Fruit fly (Drosophila melanogaster) whole organism, adult: ENCODE data around the gene cue.

Experiments
- CG11617 ChIP-seq: fragments of 200-800 bp; sonication (Bioruptor generic); optimal IDR thresholded peaks from 2 replicates; lab custom pipeline; 2017; ENCODE audit warnings: mild to moderate bottlenecking, missing biosample characterization, missing genetic modification reagents, missing genetic modification characterization
- CG12768 ChIP-seq: fragments of 200-800 bp; sonication (Bioruptor generic); optimal IDR thresholded peaks from 2 replicates; lab custom pipeline; 2017; ENCODE audit warnings: missing biosample characterization, missing genetic modification characterization, mild to moderate bottlenecking, moderate library complexity, missing genetic modification reagents
- CG14711 ChIP-seq: fragments of 200-800 bp; sonication (Bioruptor generic); optimal IDR thresholded peaks from 2 replicates; lab custom pipeline; 2018; ENCODE audit warnings: missing biosample characterization, mild to moderate bottlenecking, missing genetic modification characterization, moderate library complexity
- CG1620 ChIP-seq: fragments of 200-800 bp; sonication (Bioruptor generic); optimal IDR thresholded peaks from 2 replicates; lab custom pipeline; 2016; ENCODE audit warnings: missing biosample characterization, missing genetic modification characterization
- CG33017 ChIP-seq: fragments of 200-800 bp; sonication (Bioruptor generic); optimal IDR thresholded peaks from 2 replicates; lab custom pipeline; 2018; ENCODE audit warnings: missing biosample characterization, mild to moderate bottlenecking, missing genetic modification characterization, moderate library complexity
- CG5204 ChIP-seq: fragments of 200-800 bp; sonication (Bioruptor generic); optimal IDR thresholded peaks from 2 replicates; lab custom pipeline; 2016; ENCODE audit warnings: missing biosample characterization, missing genetic modification characterization
- CG7045 ChIP-seq: fragments of 200-800 bp; sonication (Bioruptor generic); optimal IDR thresholded peaks from 2 replicates; lab custom pipeline; 2017; ENCODE audit warnings: missing biosample characterization, mild to moderate bottlenecking, missing genetic modification characterization
- CG7101 ChIP-seq: fragments of 200-800 bp; sonication (Bioruptor generic); optimal IDR thresholded peaks from 2 replicates; lab custom pipeline; 2018; ENCODE audit warnings: missing biosample characterization, mild to moderate bottlenecking, missing genetic modification characterization, moderate library complexity
- Clk ChIP-seq: fragments of 200-800 bp; sonication (Bioruptor generic); optimal IDR thresholded peaks from 2 replicates; lab custom pipeline; 2017; ENCODE audit warnings: missing biosample characterization, missing genetic modification characterization
- Crg-1 ChIP-seq: fragments of 200-800 bp; sonication (Bioruptor generic); optimal IDR thresholded peaks from 2 replicates; lab custom pipeline; 2016; ENCODE audit warnings: missing biosample characterization, missing genetic modification characterization
- Hr96 ChIP-seq: fragments of 200-800 bp; sonication (Bioruptor generic); optimal IDR thresholded peaks from 2 replicates; lab custom pipeline; 2016; ENCODE audit warnings: missing biosample characterization, missing genetic modification characterization
- Mnt ChIP-seq: fragments of 200-800 bp; sonication (Bioruptor generic); optimal IDR thresholded peaks from 2 replicates; lab custom pipeline; 2016; ENCODE audit warnings: missing biosample characterization, mild to moderate bottlenecking, missing genetic modification characterization
- bab1 ChIP-seq: fragments of 200-800 bp; sonication (Bioruptor generic); optimal IDR thresholded peaks from 3 replicates; lab custom pipeline; 2019; ENCODE audit warnings: missing biosample characterization, mild to moderate bottlenecking, missing genetic modification characterization, moderate library complexity
- cic ChIP-seq: fragments of 200-800 bp; sonication (Bioruptor generic); optimal IDR thresholded peaks from 2 replicates; lab custom pipeline; 2017; ENCODE audit warnings: missing biosample characterization, mild to moderate bottlenecking, missing genetic modification characterization, moderate library complexity
- cnc ChIP-seq, 2 experiments: fragments of >200 bp; optimal IDR thresholded peaks; 2 replicates each; lab custom pipeline; 2017
- kay ChIP-seq: fragments of 200-800 bp; sonication (Bioruptor generic); peaks from one replicate; lab custom pipeline; 2016; ENCODE audit warnings: missing biosample characterization, missing genetic modification characterization, borderline replicate concordance
- ovo ChIP-seq: fragments of 200-800 bp; sonication (Bioruptor generic); optimal IDR thresholded peaks from 2 replicates; lab custom pipeline; 2016; ENCODE audit warnings: missing biosample characterization, missing genetic modification characterization
- pad ChIP-seq: fragments of 200-800 bp; sonication (Bioruptor generic); optimal IDR thresholded peaks from 3 replicates; lab custom pipeline; 2017; ENCODE audit warnings: missing biosample characterization, missing genetic modification characterization, mild to moderate bottlenecking, moderate library complexity, missing genetic modification reagents
- tj ChIP-seq: fragments of 200-800 bp; sonication (Bioruptor generic); optimal IDR thresholded peaks from 3 replicates; lab custom pipeline; 2017; ENCODE audit warnings: missing biosample characterization, mild to moderate bottlenecking, missing genetic modification characterization, moderate library complexity
- toe ChIP-seq: fragments of 200-800 bp; sonication (Bioruptor generic); optimal IDR thresholded peaks from 2 replicates; lab custom pipeline; 2016; ENCODE audit warnings: missing biosample characterization, missing genetic modification characterization

Gene cue

DNA sequence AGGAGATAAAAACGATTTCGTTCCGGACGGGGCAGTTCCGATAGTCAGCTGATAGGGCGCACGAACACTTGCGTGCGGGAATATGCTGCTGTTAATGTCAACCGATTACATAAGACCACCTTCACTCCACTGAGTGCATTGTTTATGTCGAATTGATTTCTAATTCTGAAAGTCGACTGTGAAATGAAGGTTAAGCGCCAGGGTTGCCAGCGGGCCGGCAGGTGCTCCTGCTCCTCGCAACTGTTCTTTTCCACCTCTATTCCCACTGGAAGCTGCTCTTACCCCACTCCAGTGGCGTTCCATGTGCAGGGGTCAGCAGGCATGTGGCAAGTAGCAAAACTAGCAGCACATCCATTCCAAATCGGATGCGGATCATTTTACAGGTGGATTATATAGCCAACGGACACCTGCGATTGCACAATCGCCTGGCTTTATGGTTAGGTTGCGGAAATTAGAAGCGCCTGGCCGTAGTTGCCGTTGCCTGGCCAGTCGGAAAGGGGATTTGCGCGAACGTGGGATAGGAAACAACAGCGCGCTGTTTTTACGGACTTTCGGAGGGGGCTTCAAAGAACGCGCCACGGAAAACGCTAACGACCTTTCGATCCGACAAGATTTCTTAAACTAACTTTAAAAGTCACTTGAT is at the start of gene cue:
TSS of gene cue (minus strand) at position 641 of the 643 bp plus-strand sequence.
- no peak for TF ChIP-seq CG5204 (GFP tag; lab: Kevin White, UChicago)
- TF ChIP-seq CG14711 (tag; lab: Kevin White, UChicago), result peak; percentile 74
- no peak for TF ChIP-seq bab1 (GFP tag; lab: Kevin White, UChicago)
- TF ChIP-seq CG7045 (GFP tag; lab: Kevin White, UChicago), result no peak
- TF ChIP-seq Hr96 (GFP tag; lab: Kevin White, UChicago), result no peak
- TF ChIP-seq CG12768 (GFP tag; lab: Kevin White, UChicago), result peak; percentile 13
- TF ChIP-seq CG11617 (GFP tag; lab: Kevin White, UChicago), result no peak
- no peak for TF ChIP-seq CG7101 (tag; lab: Kevin White, UChicago)
- TF ChIP-seq ovo (GFP tag; lab: Kevin White, UChicago), result peak; percentile 24
- no peak for TF ChIP-seq cnc (optimal IDR thresholded peaks at IDR 0.05; lab: Kevin White, UChicago)
- no peak for TF ChIP-seq Crg-1 (GFP tag; lab: Kevin White, UChicago)
- TF ChIP-seq CG1620 (GFP tag; lab: Kevin White, UChicago), result no peak
- no peak for TF ChIP-seq pad
- peak; percentile 43 for TF ChIP-seq tj (GFP tag; lab: Kevin White, UChicago)
- no peak for TF ChIP-seq Mnt (GFP tag; lab: Kevin White, UChicago)
- no peak for TF ChIP-seq cic
- no peak for TF ChIP-seq CG33017
- TF ChIP-seq kay (GFP tag; lab: Kevin White, UChicago), result no peak
- no peak for TF ChIP-seq Clk (GFP tag; lab: Kevin White, UChicago)
- peak; percentile 0 for TF ChIP-seq toe (GFP tag; lab: Kevin White, UChicago)

DNA sequence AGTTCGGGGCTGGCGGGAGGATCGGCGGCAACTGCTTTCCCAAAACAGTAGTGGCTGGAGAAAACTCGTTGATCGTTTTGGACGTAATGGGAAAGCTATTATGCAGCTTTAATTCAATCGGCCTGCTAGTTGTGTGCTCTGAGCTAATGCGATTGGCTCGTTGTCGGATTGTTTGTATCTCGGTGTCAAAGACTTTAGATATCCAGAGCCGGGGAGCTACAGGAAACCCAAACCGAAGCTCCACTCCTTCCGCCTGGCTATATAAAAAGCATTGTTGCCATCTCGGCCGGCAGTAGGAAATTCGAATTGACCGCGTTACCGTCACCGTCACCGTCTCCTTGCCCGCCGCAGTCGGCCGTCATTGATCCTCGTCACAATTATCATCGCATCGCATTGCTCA is 48.0 kb upstream of the cue start, which contains the start of gene CG12003:
TSS of gene CG12003 (plus strand) at position 301 of the 400 bp plus-strand sequence.
- TF ChIP-seq toe (GFP tag; lab: Kevin White, UChicago) (no peak), Clk (GFP tag; lab: Kevin White, UChicago) (no peak), CG12768 (GFP tag; lab: Kevin White, UChicago) (no peak), CG7045 (GFP tag; lab: Kevin White, UChicago) (no peak), tj (GFP tag; lab: Kevin White, UChicago) (no peak), Hr96 (GFP tag; lab: Kevin White, UChicago) (no peak), CG14711 (tag; lab: Kevin White, UChicago) (no peak)

DNA sequence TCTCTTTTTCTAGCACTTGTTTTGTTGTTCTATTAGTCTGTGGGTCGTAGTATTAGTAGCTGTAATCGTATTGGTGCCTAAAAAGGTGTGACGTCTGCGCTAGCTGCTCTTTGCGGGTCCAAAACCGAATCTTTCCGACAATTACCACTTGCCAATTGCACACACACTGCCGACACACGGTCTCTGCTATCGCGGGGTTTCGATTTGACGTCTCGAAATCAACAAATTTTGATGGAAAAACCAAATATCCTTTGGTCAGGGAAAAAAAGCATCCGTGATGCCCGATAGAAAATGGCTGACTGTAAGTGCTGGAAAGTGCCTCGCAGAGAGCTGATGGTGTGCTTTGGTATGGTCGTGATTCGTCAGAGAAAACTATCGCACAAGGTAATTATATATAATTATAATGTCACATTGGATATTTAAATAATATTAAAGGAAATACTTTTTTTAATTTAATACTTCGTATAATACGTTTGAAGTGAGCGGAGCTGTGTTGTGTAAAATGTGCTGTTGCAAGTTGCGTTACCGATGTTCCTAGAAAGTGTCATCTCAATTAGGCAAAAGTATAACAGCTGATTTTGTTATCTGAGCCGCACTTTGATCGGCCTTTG is 41.2 kb upstream of the cue start, which contains the start of the genes Pex10 and CG12099:
TSS of gene Pex10 (plus strand) at position 51 of the 611 bp plus-strand sequence.
TSS of gene CG12099 (minus strand) at position 307 of the 611 bp plus-strand sequence.
- TF ChIP-seq CG33017, result peak; percentile 86
- TF ChIP-seq CG14711 (tag; lab: Kevin White, UChicago), result peak; percentile 83
- TF ChIP-seq CG11617 (GFP tag; lab: Kevin White, UChicago), result peak; percentile 95
- TF ChIP-seq CG7101 (tag; lab: Kevin White, UChicago), result peak; percentile 93
- TF ChIP-seq CG7045 (GFP tag; lab: Kevin White, UChicago), result peak; percentile 89
- TF ChIP-seq pad, result peak; percentile 83
- peak; percentile 92 for TF ChIP-seq Mnt (GFP tag; lab: Kevin White, UChicago)
- TF ChIP-seq tj (GFP tag; lab: Kevin White, UChicago), result peak; percentile 84
- peak; percentile 93 for TF ChIP-seq Clk (GFP tag; lab: Kevin White, UChicago)
- peak; percentile 95 for TF ChIP-seq CG12768 (GFP tag; lab: Kevin White, UChicago)
- peak; percentile 94 for TF ChIP-seq toe (GFP tag; lab: Kevin White, UChicago)
- no peak for TF ChIP-seq kay (GFP tag; lab: Kevin White, UChicago)
- TF ChIP-seq cnc (optimal IDR thresholded peaks at IDR 0.05; lab: Kevin White, UChicago), result no peak
- TF ChIP-seq CG1620 (GFP tag; lab: Kevin White, UChicago), result peak; percentile 90
- TF ChIP-seq CG5204 (GFP tag; lab: Kevin White, UChicago), result no peak
- TF ChIP-seq Hr96 (GFP tag; lab: Kevin White, UChicago), result peak; percentile 83
- TF ChIP-seq cic, result peak; percentile 66
- peak; percentile 86 for TF ChIP-seq ovo (GFP tag; lab: Kevin White, UChicago)
- TF ChIP-seq Crg-1 (GFP tag; lab: Kevin White, UChicago), result peak; percentile 93
- TF ChIP-seq bab1 (GFP tag; lab: Kevin White, UChicago), result peak; percentile 91

DNA sequence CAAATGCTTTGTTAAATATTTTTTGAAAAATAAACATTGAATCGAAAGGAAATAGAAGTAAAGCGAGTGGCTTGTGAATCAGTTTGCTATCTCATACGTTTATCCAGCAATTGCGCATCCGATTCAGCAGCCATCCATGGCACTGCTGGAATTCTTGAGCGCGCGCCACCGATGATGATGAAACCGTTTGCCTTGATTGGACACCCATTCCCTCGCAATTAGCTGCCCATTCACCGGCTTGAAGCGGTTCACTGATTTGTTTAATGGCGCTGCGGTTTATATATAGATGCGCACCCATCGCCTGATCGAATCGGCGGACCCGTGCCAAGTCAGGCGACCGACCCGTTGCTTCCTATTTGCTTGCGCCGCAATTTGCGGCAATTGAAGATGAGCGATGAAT is 36.1 kb upstream of the cue start, which contains the start of gene Pcyt2:
TSS of gene Pcyt2 (plus strand) at position 301 of the 400 bp plus-strand sequence.
- TF ChIP-seq CG33017 (no peak), Clk (GFP tag; lab: Kevin White, UChicago) (no peak), pad (no peak), toe (GFP tag; lab: Kevin White, UChicago) (no peak), CG11617 (GFP tag; lab: Kevin White, UChicago) (no peak), Mnt (GFP tag; lab: Kevin White, UChicago) (no peak), bab1 (GFP tag; lab: Kevin White, UChicago) (no peak), kay (GFP tag; lab: Kevin White, UChicago) (no peak), CG7045 (GFP tag; lab: Kevin White, UChicago) (no peak), CG1620 (GFP tag; lab: Kevin White, UChicago) (no peak), CG7101 (tag; lab: Kevin White, UChicago) (no peak), Crg-1 (GFP tag; lab: Kevin White, UChicago) (no peak)

DNA sequence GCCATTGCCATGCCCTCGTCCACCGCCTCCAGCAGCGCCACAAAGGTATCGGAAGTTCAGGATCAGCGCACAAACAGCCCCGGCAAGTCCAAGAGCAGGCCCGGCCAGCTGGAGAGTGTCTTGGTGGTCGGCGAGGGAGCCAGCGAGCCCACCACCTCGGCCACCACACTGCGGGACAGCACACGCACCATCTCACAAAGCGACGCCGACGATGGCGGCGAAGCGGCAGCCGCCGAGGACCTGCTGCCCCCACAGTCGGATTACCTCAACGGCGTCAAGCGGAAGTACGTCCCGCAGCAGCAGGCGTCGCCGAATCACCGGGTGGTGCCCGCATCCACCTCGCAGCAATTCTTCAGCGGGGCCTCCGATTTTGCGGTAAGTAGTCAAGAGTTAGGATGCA is 33.8 kb upstream of the cue start:
- no peak for TF ChIP-seq kay (GFP tag; lab: Kevin White, UChicago)
- TF ChIP-seq CG11617 (GFP tag; lab: Kevin White, UChicago), result no peak
- TF ChIP-seq tj (GFP tag; lab: Kevin White, UChicago), result no peak
- TF ChIP-seq cnc (optimal IDR thresholded peaks at IDR 0.05; lab: Kevin White, UChicago), result no peak
- no peak for TF ChIP-seq Mnt (GFP tag; lab: Kevin White, UChicago)
- no peak for TF ChIP-seq pad
- no peak for TF ChIP-seq CG7101 (tag; lab: Kevin White, UChicago)
- TF ChIP-seq Clk (GFP tag; lab: Kevin White, UChicago), result no peak
- no peak for TF ChIP-seq CG5204 (GFP tag; lab: Kevin White, UChicago)
